Worm (Caenorhabditis elegans) whole organism, L4 larva: ENCODE measurements around the gene set-6.

ENCODE experiments used
- F10B5.3 ChIP-seq: sonication (generic microtip); optimal IDR thresholded peaks from 2 replicates; lab custom pipeline; 2016; ENCODE audit warnings: mild to moderate bottlenecking, missing genetic modification characterization, missing compliant biosample characterization
- T20F7.1 ChIP-seq: fragments of 200-800 bp; sonication (Bioruptor generic); optimal IDR thresholded peaks from 2 replicates; lab custom pipeline; 2018; ENCODE audit warnings: mild to moderate bottlenecking, missing genetic modification characterization, missing compliant biosample characterization
- Y48G9A.11 ChIP-seq: fragments of 200-800 bp; sonication (Bioruptor generic); IDR thresholded peaks from 2 replicates; pipeline ENCODE4 v1.3.6; 2022; ENCODE audit warnings: missing genetic modification reagents, missing genetic modification characterization, missing compliant biosample characterization
- ZK546.5 ChIP-seq, 2 experiments: sonication (generic microtip); optimal IDR thresholded peaks; 2 replicates each; lab custom pipeline; 2017; ENCODE audit warnings: missing biosample characterization in 2 of 2, missing genetic modification characterization in 2 of 2
- aha-1 ChIP-seq: fragments of 150-350 bp; peaks from one replicate; lab custom pipeline; 2014; ENCODE audit warnings: missing biosample characterization, missing genetic modification characterization
- ama-1 ChIP-seq: fragments of 150-350 bp; optimal IDR thresholded peaks from 2 replicates; lab custom pipeline; 2014; ENCODE audit warnings: inconsistent platforms, mixed read lengths
- arid-1 ChIP-seq: fragments of 200-800 bp; sonication (Bioruptor generic); conservative IDR thresholded peaks from 2 replicates; pipeline ENCODE4 v1.3.6; 2022; ENCODE audit warnings: missing genetic modification reagents, missing genetic modification characterization, missing compliant biosample characterization
- ceh-28 ChIP-seq: fragments of 150-350 bp; optimal IDR thresholded peaks from 2 replicates; lab custom pipeline; 2014; ENCODE audit warnings: missing biosample characterization, missing genetic modification reagents, missing genetic modification characterization
- ceh-32 ChIP-seq: sonication (generic microtip); optimal IDR thresholded peaks from 2 replicates; lab custom pipeline; 2016; ENCODE audit warnings: mild to moderate bottlenecking, missing genetic modification characterization, missing compliant biosample characterization; ENCODE audit not compliant: poor library complexity
- ceh-62 ChIP-seq: sonication (generic microtip); optimal IDR thresholded peaks from 2 replicates; lab custom pipeline; 2017; ENCODE audit warnings: missing biosample characterization, missing genetic modification characterization
- daf-16 ChIP-seq, 3 experiments: sonication (generic microtip); optimal IDR thresholded peaks; 2 replicates each; lab custom pipeline; 2016 to 2017; ENCODE audit warnings: missing genetic modification characterization in 3 of 3, missing genetic modification reagents in 3 of 3, mild to moderate bottlenecking in 2 of 3, missing compliant biosample characterization in 2 of 3, missing biosample characterization in 1 of 3, moderate library complexity in 1 of 3
- daf-19 ChIP-seq: fragments of 200-800 bp; sonication (Bioruptor generic); conservative IDR thresholded peaks from 2 replicates; pipeline ENCODE4 v1.3.6; 2022; ENCODE audit warnings: missing genetic modification characterization, missing compliant biosample characterization
- dmd-6 ChIP-seq: fragments of 200-800 bp; sonication (Bioruptor generic); IDR thresholded peaks from 2 replicates; pipeline ENCODE4 v1.3.6; 2022; ENCODE audit warnings: missing genetic modification reagents, missing genetic modification characterization, missing compliant biosample characterization
- duxl-1 ChIP-seq: sonication (generic microtip); optimal IDR thresholded peaks from 2 replicates; lab custom pipeline; 2016; ENCODE audit warnings: mild to moderate bottlenecking, missing genetic modification characterization, moderate library complexity, missing compliant biosample characterization; ENCODE audit not compliant: poor library complexity
- dve-1 ChIP-seq: sonication (generic microtip); optimal IDR thresholded peaks from 2 replicates; lab custom pipeline; 2017; ENCODE audit warnings: antibody characterized with exemption, mild to moderate bottlenecking, missing genetic modification characterization, missing compliant biosample characterization; ENCODE audit not compliant: insufficient read depth
- egl-27 ChIP-seq: sonication (generic microtip); optimal IDR thresholded peaks from 3 replicates; lab custom pipeline; 2017; ENCODE audit warnings: missing biosample characterization, missing genetic modification reagents, missing genetic modification characterization
- gei-8 ChIP-seq: fragments of 200-800 bp; sonication (Bioruptor generic); optimal IDR thresholded peaks from 2 replicates; lab custom pipeline; 2018; ENCODE audit warnings: mild to moderate bottlenecking, missing genetic modification characterization, missing compliant biosample characterization
- hif-1 ChIP-seq, 2 experiments: sonication (generic microtip); optimal IDR thresholded peaks; 2 replicates each; lab custom pipeline; 2016 to 2017; ENCODE audit warnings: missing compliant biosample characterization in 2 of 2, missing genetic modification characterization in 2 of 2, missing genetic modification reagents in 2 of 2, missing genotype in 2 of 2, mild to moderate bottlenecking in 1 of 2
- hlh-11 ChIP-seq: fragments of 200-800 bp; sonication (Bioruptor generic); optimal IDR thresholded peaks from 2 replicates; lab custom pipeline; 2018; ENCODE audit warnings: mild to moderate bottlenecking, missing genetic modification characterization, missing compliant biosample characterization
- hlh-30 ChIP-seq: sonication (generic microtip); optimal IDR thresholded peaks from 2 replicates; lab custom pipeline; 2017; ENCODE audit warnings: antibody characterized with exemption, mild to moderate bottlenecking, missing genetic modification characterization, missing compliant biosample characterization; ENCODE audit not compliant: insufficient read depth
- hmg-1.1 ChIP-seq: fragments of 200-800 bp; sonication (Bioruptor generic); IDR thresholded peaks from 2 replicates; pipeline ENCODE4 v1.3.6; 2022; ENCODE audit warnings: missing genetic modification reagents, missing genetic modification characterization, missing compliant biosample characterization
- lin-1 ChIP-seq: fragments of 200-800 bp; sonication (Bioruptor generic); IDR thresholded peaks from 2 replicates; pipeline ENCODE4 v1.3.6; 2022; ENCODE audit warnings: missing genetic modification reagents, missing genetic modification characterization, missing compliant biosample characterization
- lin-38 ChIP-seq: fragments of 200-800 bp; sonication (Bioruptor generic); IDR thresholded peaks from 2 replicates; pipeline ENCODE4 v1.3.6; 2022; ENCODE audit warnings: missing genetic modification reagents, missing genetic modification characterization, missing compliant biosample characterization
- lir-3 ChIP-seq: sonication (generic microtip); optimal IDR thresholded peaks from 2 replicates; lab custom pipeline; 2016; ENCODE audit warnings: mild to moderate bottlenecking, missing genetic modification characterization, missing compliant biosample characterization
- madf-9 ChIP-seq: fragments of 200-800 bp; sonication (Bioruptor generic); conservative IDR thresholded peaks from 2 replicates; pipeline ENCODE4 v1.3.6; 2022; ENCODE audit warnings: missing genetic modification reagents, missing genetic modification characterization, missing compliant biosample characterization
- mdt-29 ChIP-seq: fragments of 200-800 bp; sonication (Bioruptor generic); IDR thresholded peaks from 2 replicates; pipeline ENCODE4 v1.3.6; 2022; ENCODE audit warnings: missing genetic modification reagents, missing genetic modification characterization, missing compliant biosample characterization
- mep-1 ChIP-seq: fragments of 150-350 bp; sonication (generic microtip); optimal IDR thresholded peaks from 3 replicates; lab custom pipeline; 2014; ENCODE audit warnings: missing biosample characterization, missing genetic modification characterization
- mes-2 ChIP-seq: sonication (generic microtip); optimal IDR thresholded peaks from 2 replicates; lab custom pipeline; 2016; ENCODE audit warnings: missing genotype, mild to moderate bottlenecking, missing genetic modification characterization, missing compliant biosample characterization; ENCODE audit not compliant: poor library complexity, severe bottlenecking
- mxl-2 ChIP-seq: fragments of 200-800 bp; sonication (Bioruptor generic); conservative IDR thresholded peaks from 2 replicates; pipeline ENCODE4 v1.3.6; 2022; ENCODE audit warnings: missing genetic modification reagents, missing genetic modification characterization, missing compliant biosample characterization
- mxl-3 ChIP-seq: fragments of 200-800 bp; sonication (Bioruptor generic); optimal IDR thresholded peaks from 2 replicates; lab custom pipeline; 2018; ENCODE audit warnings: mild to moderate bottlenecking, missing genetic modification characterization, missing compliant biosample characterization
- nhr-102 ChIP-seq: sonication (generic microtip); optimal IDR thresholded peaks from 2 replicates; lab custom pipeline; 2016; ENCODE audit warnings: mild to moderate bottlenecking, missing genetic modification characterization, moderate library complexity, missing compliant biosample characterization
- nhr-28 ChIP-seq: fragments of 150-350 bp; optimal IDR thresholded peaks from 2 replicates; lab custom pipeline; 2014; ENCODE audit warnings: missing biosample characterization, missing genetic modification characterization
- pqm-1 ChIP-seq: sonication (generic microtip); optimal IDR thresholded peaks from 2 replicates; lab custom pipeline; 2017; ENCODE audit warnings: missing biosample characterization, missing genetic modification characterization
- saeg-2 ChIP-seq: fragments of 200-800 bp; sonication (Bioruptor generic); IDR thresholded peaks from 2 replicates; pipeline ENCODE4 v1.3.6; 2022; ENCODE audit warnings: missing genetic modification reagents, missing genetic modification characterization, missing compliant biosample characterization
- tra-1 ChIP-seq: fragments of 200-800 bp; sonication (Bioruptor generic); IDR thresholded peaks from 2 replicates; pipeline ENCODE4 v1.3.6; 2022; ENCODE audit warnings: missing genetic modification reagents, missing genetic modification characterization, missing compliant biosample characterization
- unc-130 ChIP-seq: sonication (generic microtip); optimal IDR thresholded peaks from 2 replicates; lab custom pipeline; 2016; ENCODE audit warnings: missing genetic modification reagents, missing genetic modification characterization, missing compliant biosample characterization
- unc-39 ChIP-seq: sonication (generic microtip); optimal IDR thresholded peaks from 2 replicates; lab custom pipeline; 2017; ENCODE audit warnings: missing biosample characterization, missing genetic modification characterization
- unc-62 ChIP-seq, 3 experiments: fragments of 150-350 bp in 1 of 3; sonication (generic microtip); optimal IDR thresholded peaks in 2 of 3; peaks in 1 of 3; 1 replicate in 1 of 3; 2 replicates in 2 of 3; lab custom pipeline; 2014 to 2017; ENCODE audit warnings: missing biosample characterization in 3 of 3, missing genetic modification characterization in 3 of 3, missing genetic modification reagents in 3 of 3, missing genotype in 1 of 3
- vab-7 ChIP-seq: fragments of 200-800 bp; sonication (Bioruptor generic); IDR thresholded peaks from 2 replicates; pipeline ENCODE4 v1.3.6; 2022; ENCODE audit warnings: missing genetic modification reagents, missing genetic modification characterization, missing compliant biosample characterization
- zfp-2 ChIP-seq: sonication (generic microtip); optimal IDR thresholded peaks from 2 replicates; lab custom pipeline; 2016; ENCODE audit warnings: mild to moderate bottlenecking, missing genetic modification characterization, missing compliant biosample characterization
- zfp-3 ChIP-seq: fragments of 200-800 bp; sonication (Bioruptor generic); conservative IDR thresholded peaks from 2 replicates; pipeline ENCODE4 v1.3.6; 2022; ENCODE audit warnings: missing genetic modification reagents, missing genetic modification characterization, missing compliant biosample characterization

set-6 gene

DNA sequence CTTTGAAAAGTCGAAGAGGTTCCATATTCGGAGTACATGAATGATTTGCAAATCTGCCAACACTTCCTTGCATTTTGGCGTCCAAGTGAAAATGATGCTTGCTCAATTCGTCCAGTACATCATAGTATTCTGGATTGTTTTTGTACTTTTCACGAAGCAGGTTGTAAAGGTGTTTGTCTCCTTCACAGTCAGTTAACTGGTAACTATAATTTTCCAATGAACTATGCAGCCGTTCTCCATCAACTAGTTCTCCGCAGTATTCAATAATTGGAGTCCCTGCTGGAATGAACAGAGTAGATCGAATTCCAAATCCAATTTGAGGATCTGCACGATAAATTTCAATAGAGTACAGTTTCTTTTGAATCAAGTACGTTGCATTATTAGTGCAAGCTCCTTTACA is 3.2 kb downstream of the set-6 start:
- TF ChIP-seq unc-62 (GFP tag; optimal IDR thresholded peaks at IDR 0.05 in 1 of 2; lab: Kevin White, UChicago) = peak in 1 of 2 experiments; percentile 95
- no peak for TF ChIP-seq unc-62 (tag; optimal IDR thresholded peaks at IDR 0.05; lab: Kevin White, UChicago)
- TF ChIP-seq lir-3 (tag; lab: Kevin White, UChicago) = no peak
- no peak for TF ChIP-seq mes-2 (tag; lab: Kevin White, UChicago)
- no peak for TF ChIP-seq ceh-62 (tag; lab: Kevin White, UChicago)
- TF ChIP-seq unc-130 (GFP tag; lab: Kevin White, UChicago) = no peak
- TF ChIP-seq, all 104 proteins: peak for 1

- TF ChIP-seq pqm-1 (no peak), hlh-11 (tag; lab: Kevin White, UChicago) (peak; percentile 7), nhr-28 (tag; lab: Kevin White, UChicago) (peak; percentile 33), ZK546.5 (tag; optimal IDR thresholded peaks at IDR 0.05; lab: Kevin White, UChicago) (no peak), aha-1 (peak; percentile 99), mxl-2 (GFP tag; lab: Robert Waterston, UW) (no peak), mxl-3 (no peak), T20F7.1 (GFP tag; lab: Kevin White, UChicago) (no peak), daf-16 (GFP tag; optimal IDR thresholded peaks at IDR 0.05; lab: Kevin White, UChicago) (no peak), daf-16 (tag; optimal IDR thresholded peaks at IDR 0.05; lab: Kevin White, UChicago) (peak; percentile 14), madf-9 (GFP tag; lab: Robert Waterston, UW) (no peak), lin-1 (GFP tag; lab: Robert Waterston, UW) (no peak; the same call in 1 of the 2 replicates), hmg-1.1 (no peak), zfp-2 (tag; lab: Kevin White, UChicago) (no peak), egl-27 (tag; lab: Kevin White, UChicago) (no peak), tra-1 (GFP tag; lab: Robert Waterston, UW) (0 out of 2 replicates have a peak, but pooled peaks have one; percentile 29), zfp-3 (GFP tag; lab: Robert Waterston, UW) (0 out of 2 replicates have a peak, but pooled peaks have one; percentile 27), hif-1 (tag; optimal IDR thresholded peaks at IDR 0.05; lab: Kevin White, UChicago) (peak in 1 of 2 experiments; percentile 99), dve-1 (tag; lab: Kevin White, UChicago) (peak; percentile 15), mdt-29 (GFP tag; lab: Robert Waterston, UW) (peak; percentile 41; the same call in 1 of the 2 replicates), gei-8 (GFP tag; lab: Kevin White, UChicago) (no peak), dmd-6 (GFP tag; lab: Robert Waterston, UW) (peak; percentile 21; the same call in 1 of the 2 replicates)
Measured at ce11 chrX:11969554-11969953, 4.9 kb downstream of the set-6 start.

DNA sequence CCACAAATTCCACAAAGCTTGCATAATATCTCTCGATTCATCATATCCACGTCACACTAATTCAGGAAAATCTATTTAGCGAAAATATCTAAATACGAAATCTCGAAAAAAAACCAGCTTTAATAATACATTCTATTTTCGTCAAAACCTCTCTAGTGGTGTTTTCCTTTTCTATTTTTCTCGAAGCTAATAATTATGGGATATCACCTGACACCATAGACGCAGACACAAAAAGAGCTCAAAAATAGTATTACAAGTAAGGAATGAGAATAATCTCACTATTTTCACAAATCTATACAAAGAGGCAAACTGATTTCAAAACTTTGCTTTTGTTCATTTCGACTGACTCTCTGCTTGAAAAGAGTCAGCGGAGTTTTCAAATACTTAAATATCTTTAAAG is 5.4 kb downstream of the set-6 start:
- TF ChIP-seq duxl-1 (no peak), hlh-30 (tag; lab: Kevin White, UChicago) (peak; percentile 3)

DNA sequence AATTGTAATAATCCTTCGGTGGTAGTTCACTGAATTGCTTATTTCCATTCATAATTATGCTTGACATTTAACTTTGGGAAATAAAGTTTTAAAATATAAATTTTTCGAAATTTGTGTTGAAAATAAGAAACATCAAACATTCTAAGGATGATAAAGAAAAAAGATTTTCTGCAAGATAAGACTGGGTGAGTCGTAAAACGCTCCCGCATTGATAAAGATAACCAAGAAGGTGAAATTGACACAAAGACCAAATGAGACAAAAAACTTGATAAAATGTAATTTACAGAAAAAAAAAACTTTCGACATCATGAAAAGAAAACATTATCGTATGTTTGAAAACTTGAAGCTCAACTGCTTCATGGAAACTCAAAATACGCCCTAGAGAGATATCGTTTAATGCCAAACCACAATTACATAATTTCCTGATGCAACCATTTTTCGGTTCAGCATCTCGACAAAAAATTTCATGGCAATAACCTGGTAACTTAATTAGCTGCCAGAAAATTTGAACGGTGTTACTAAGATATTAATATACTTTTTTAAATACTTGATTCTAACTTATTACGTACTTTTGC is 6.4 kb downstream of the set-6 start:
- TF ChIP-seq dve-1 (tag; lab: Kevin White, UChicago) (peak; percentile 81), saeg-2 (0 out of 2 replicates have a peak, but pooled peaks have one; percentile 19), unc-39 (no peak), zfp-3 (GFP tag; lab: Robert Waterston, UW) (peak; percentile 84), zfp-2 (tag; lab: Kevin White, UChicago) (no peak), nhr-102 (tag; lab: Kevin White, UChicago) (peak; percentile 26), daf-16 (GFP tag; optimal IDR thresholded peaks at IDR 0.05; lab: Kevin White, UChicago) (no peak), daf-16 (tag; optimal IDR thresholded peaks at IDR 0.05; lab: Kevin White, UChicago) (peak; percentile 80), mep-1 (tag; lab: Kevin White, UChicago) (peak; percentile 21), lin-1 (GFP tag; lab: Robert Waterston, UW) (peak; percentile 16), vab-7 (no peak), F10B5.3 (tag; lab: Kevin White, UChicago) (no peak), ama-1 (peak; percentile 15), dmd-6 (GFP tag; lab: Robert Waterston, UW) (peak; percentile 77), ceh-28 (tag; lab: Kevin White, UChicago) (no peak), hlh-11 (tag; lab: Kevin White, UChicago) (peak; percentile 56), Y48G9A.11 (0 out of 2 replicates have a peak, but pooled peaks have one; percentile 43), arid-1 (GFP tag; lab: Robert Waterston, UW) (no peak), duxl-1 (peak; percentile 12), lin-38 (GFP tag; lab: Robert Waterston, UW) (0 out of 2 replicates have a peak, but pooled peaks have one; percentile 29), ceh-32 (tag; lab: Kevin White, UChicago) (no peak), tra-1 (GFP tag; lab: Robert Waterston, UW) (peak; percentile 61), daf-19 (GFP tag; lab: Robert Waterston, UW) (no peak)
